Fruit fly (Drosophila melanogaster) whole organism, prepupa: ENCODE measurements around the gene HisRS.
A peak's percentile ranks its signal among the peaks of the same experiment; 100 is the strongest.

Experiments
- CG10669 ChIP-seq: fragments of 200-800 bp; sonication (Bioruptor generic); optimal IDR thresholded peaks from 3 replicates; lab custom pipeline; 2018; ENCODE audit warnings: missing biosample characterization, mild to moderate bottlenecking, missing genetic modification characterization, moderate library complexity
- CG15336 ChIP-seq: fragments of 200-800 bp; sonication (Bioruptor generic); IDR thresholded peaks from 2 replicates; pipeline ENCODE4 v1.3.6; 2022; ENCODE audit warnings: missing biosample characterization, missing genetic modification characterization
- CG16779 ChIP-seq: fragments of 200-800 bp; sonication (Bioruptor generic); optimal IDR thresholded peaks from 3 replicates; lab custom pipeline; 2017; ENCODE audit warnings: missing biosample characterization, mild to moderate bottlenecking, missing genetic modification characterization
- Smox ChIP-seq: fragments of 200-800 bp; sonication (Bioruptor generic); optimal IDR thresholded peaks from 3 replicates; lab custom pipeline; 2016; ENCODE audit warnings: missing biosample characterization, missing genetic modification characterization
- net ChIP-seq: fragments of 200-800 bp; sonication (Bioruptor generic); optimal IDR thresholded peaks from 3 replicates; lab custom pipeline; 2016; ENCODE audit warnings: missing biosample characterization, missing genetic modification characterization

DNA sequence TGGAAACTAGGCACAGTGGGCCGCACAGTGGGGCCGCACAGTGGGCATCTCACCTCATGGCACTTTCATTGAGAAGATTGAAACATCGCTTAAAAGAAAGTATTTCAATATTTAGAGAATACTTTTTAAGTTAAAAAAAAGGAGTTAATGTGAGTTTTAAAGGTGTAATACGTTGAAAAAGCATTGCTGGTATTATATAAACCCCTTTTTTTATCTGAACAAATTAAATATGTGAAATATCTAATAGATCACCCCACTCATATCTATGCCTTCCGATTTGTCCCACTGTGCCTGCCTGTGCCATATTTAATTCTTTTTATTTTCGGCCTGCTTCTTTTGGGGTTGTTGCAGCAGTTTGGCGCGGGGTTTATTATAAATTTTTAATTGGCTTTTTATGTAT, 18.1 kb downstream of the HisRS start:
- TF ChIP-seq net (GFP tag; lab: Kevin White, UChicago) = no peak
- no peak for TF ChIP-seq CG10669
- peak; percentile 36 for TF ChIP-seq Smox (GFP tag; lab: Kevin White, UChicago)
- TF ChIP-seq CG16779 = no peak
- no peak for TF ChIP-seq CG15336 (GFP tag; lab: Robert Waterston, UW)
